Worm (Caenorhabditis elegans) whole organism, L1 larva: ENCODE data around the gene ZK856.11.

ENCODE experiments used
- aha-1 ChIP-seq: fragments of 150-350 bp; optimal IDR thresholded peaks from 2 replicates; lab custom pipeline; 2014; ENCODE audit warnings: missing biosample characterization, missing genetic modification characterization
- ama-1 ChIP-seq: fragments of 150-350 bp; optimal IDR thresholded peaks from 2 replicates; lab custom pipeline; 2014
- elt-3 ChIP-seq, 6 experiments: fragments of 150-350 bp in 1 of 6; sonication (generic microtip); optimal IDR thresholded peaks; 2 replicates each; lab custom pipeline; 2017 to 2018; ENCODE audit warnings: missing biosample characterization in 6 of 6, missing genetic modification characterization in 6 of 6, inconsistent platforms in 1 of 6
- fos-1 ChIP-seq: fragments of 150-350 bp; optimal IDR thresholded peaks from 2 replicates; lab custom pipeline; 2014; ENCODE audit warnings: missing biosample characterization, missing genetic modification characterization
- isw-1 ChIP-seq: fragments of 200-800 bp; sonication (Bioruptor generic); IDR thresholded peaks from 2 replicates; pipeline ENCODE4 v1.3.6; 2022; ENCODE audit warnings: missing genetic modification characterization, missing compliant biosample characterization
- lin-15B ChIP-seq: fragments of 150-350 bp; sonication (generic microtip); optimal IDR thresholded peaks from 3 replicates; lab custom pipeline; 2014; ENCODE audit warnings: missing biosample characterization, missing genetic modification characterization
- nhr-237 ChIP-seq: fragments of 150-350 bp; optimal IDR thresholded peaks from 2 replicates; lab custom pipeline; 2014; ENCODE audit warnings: missing biosample characterization, missing genetic modification characterization
- nhr-77 ChIP-seq: fragments of 150-350 bp; optimal IDR thresholded peaks from 2 replicates; lab custom pipeline; 2014; ENCODE audit warnings: missing biosample characterization, missing genetic modification characterization
- sup-37 ChIP-seq: fragments of 200-800 bp; sonication (Bioruptor generic); optimal IDR thresholded peaks from 2 replicates; lab custom pipeline; 2018; ENCODE audit warnings: mild to moderate bottlenecking, missing genetic modification characterization, missing compliant biosample characterization
- unc-62 ChIP-seq: fragments of 150-350 bp; optimal IDR thresholded peaks from 2 replicates; lab custom pipeline; 2014; ENCODE audit warnings: missing biosample characterization, missing genetic modification reagents, missing genetic modification characterization
- unc-98 ChIP-seq: fragments of 200-800 bp; sonication (Bioruptor generic); IDR thresholded peaks from 2 replicates; pipeline ENCODE4 v1.3.6; 2022; ENCODE audit warnings: missing genetic modification characterization, missing compliant biosample characterization
- zip-4 ChIP-seq: fragments of 200-800 bp; sonication (Bioruptor generic); optimal IDR thresholded peaks from 2 replicates; lab custom pipeline; 2018; ENCODE audit warnings: mild to moderate bottlenecking, missing genetic modification characterization, moderate library complexity, missing compliant biosample characterization

DNA sequence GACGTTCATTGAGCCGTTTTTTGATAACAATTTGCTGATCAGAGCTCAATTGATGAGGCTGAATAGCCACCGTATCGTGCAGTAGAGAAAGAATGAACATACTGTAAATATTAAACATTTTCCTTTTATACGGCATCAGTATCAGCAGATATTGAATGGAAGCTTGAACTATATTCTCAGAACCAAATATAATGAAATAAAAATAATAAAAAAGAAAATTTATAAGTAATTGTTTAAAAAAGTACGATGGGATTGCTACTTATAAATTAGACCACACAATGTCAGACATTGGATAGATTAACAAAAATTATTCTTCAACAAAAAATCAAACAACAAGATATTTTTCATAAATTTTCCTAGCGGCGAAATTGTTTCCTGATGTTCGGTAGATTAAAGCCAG, 1.8 kb upstream of the ZK856.11 start, which contains the start of gene rpc-25:
- TF ChIP-seq ama-1 (lab: Kevin White, UChicago) (no peak), elt-3 (tag; optimal IDR thresholded peaks at IDR 0.05; lab: Kevin White, UChicago) (no peak), zip-4 (GFP tag; lab: Kevin White, UChicago) (no peak), lin-15B (no peak), nhr-77 (tag; lab: Kevin White, UChicago) (no peak), aha-1 (tag; lab: Kevin White, UChicago) (no peak), unc-98 (GFP tag; lab: Robert Waterston, UW) (no peak), sup-37 (GFP tag; lab: Kevin White, UChicago) (no peak), unc-62 (GFP tag; lab: Kevin White, UChicago) (no peak), fos-1 (no peak), isw-1 (no peak), nhr-237 (no peak)
